Worm (Caenorhabditis elegans) whole organism, L1 larva: ENCODE results near the gene mrpl-2.

Source experiments
- F16B12.6 ChIP-seq: fragments of 150-350 bp; optimal IDR thresholded peaks from 2 replicates; lab custom pipeline; 2014; ENCODE audit warnings: missing biosample characterization, missing genetic modification characterization
- blmp-1 ChIP-seq: fragments of 150-350 bp; optimal IDR thresholded peaks from 2 replicates; lab custom pipeline; 2014; ENCODE audit warnings: missing biosample characterization, missing genetic modification characterization
- ceh-63 ChIP-seq: fragments of 200-800 bp; sonication (Bioruptor generic); optimal IDR thresholded peaks from 2 replicates; lab custom pipeline; 2018; ENCODE audit warnings: mild to moderate bottlenecking, missing genetic modification characterization, missing compliant biosample characterization
- ceh-82 ChIP-seq, 3 experiments: fragments of 150-350 bp in 1 of 3; sonication (generic microtip) in 2 of 3; optimal IDR thresholded peaks; 2 replicates each; lab custom pipeline; 2014 to 2017; ENCODE audit warnings: missing biosample characterization in 3 of 3, missing genetic modification characterization in 3 of 3
- ceh-88 ChIP-seq: fragments of 200-800 bp; sonication (Bioruptor generic); IDR thresholded peaks from 2 replicates; pipeline ENCODE4 v1.3.6; 2022; ENCODE audit warnings: missing genetic modification characterization, missing compliant biosample characterization
- ceh-90 ChIP-seq: sonication (generic microtip); optimal IDR thresholded peaks from 2 replicates; lab custom pipeline; 2016; ENCODE audit warnings: missing genetic modification characterization, missing compliant biosample characterization
- dpl-1 ChIP-seq, 3 experiments: fragments of 150-350 bp in 2 of 3; sonication (generic microtip) in 1 of 3; optimal IDR thresholded peaks; 2 replicates each; lab custom pipeline; 2014 to 2017; ENCODE audit warnings: missing biosample characterization in 3 of 3, missing genetic modification characterization in 3 of 3, missing genetic modification reagents in 3 of 3
- dsc-1 ChIP-seq: sonication (generic microtip); optimal IDR thresholded peaks from 2 replicates; lab custom pipeline; 2016; ENCODE audit warnings: mild to moderate bottlenecking, missing genetic modification characterization, missing compliant biosample characterization
- efl-1 ChIP-seq, 4 experiments: fragments of 150-350 bp; optimal IDR thresholded peaks in 3 of 4; peaks in 1 of 4; 1 replicate in 1 of 4; 2 replicates in 3 of 4; lab custom pipeline; 2014; ENCODE audit warnings: missing biosample characterization in 2 of 4, missing genetic modification characterization in 2 of 4, missing genetic modification reagents in 2 of 4
- egl-27 ChIP-seq, 2 experiments: fragments of 150-350 bp in 1 of 2; sonication (generic microtip); optimal IDR thresholded peaks; 3 replicates each; lab custom pipeline; 2017 to 2018; ENCODE audit warnings: missing biosample characterization in 2 of 2, missing genetic modification characterization in 2 of 2, missing genetic modification reagents in 2 of 2
- elt-2 ChIP-seq: sonication (generic microtip); optimal IDR thresholded peaks from 2 replicates; lab custom pipeline; 2016; ENCODE audit warnings: missing genetic modification characterization, mild to moderate bottlenecking, inconsistent platforms, missing compliant biosample characterization, missing genetic modification reagents
- ets-5 ChIP-seq: fragments of 200-800 bp; sonication (Bioruptor generic); IDR thresholded peaks from 2 replicates; pipeline ENCODE4 v1.3.6; 2022; ENCODE audit warnings: missing genetic modification characterization, missing compliant biosample characterization
- fkh-4 ChIP-seq: sonication (generic microtip); optimal IDR thresholded peaks from 2 replicates; lab custom pipeline; 2016; ENCODE audit warnings: missing compliant biosample characterization, missing genetic modification characterization, borderline replicate concordance
- fos-1 ChIP-seq: fragments of 150-350 bp; optimal IDR thresholded peaks from 2 replicates; lab custom pipeline; 2014; ENCODE audit warnings: missing biosample characterization, missing genetic modification characterization
- grh-1 ChIP-seq: fragments of 200-800 bp; sonication (Bioruptor generic); IDR thresholded peaks from 2 replicates; pipeline ENCODE4 v1.3.6; 2022; ENCODE audit warnings: missing genetic modification reagents, missing genetic modification characterization, missing compliant biosample characterization
- hlh-17 ChIP-seq: fragments of 200-800 bp; sonication (Bioruptor generic); optimal IDR thresholded peaks from 2 replicates; lab custom pipeline; 2018; ENCODE audit warnings: missing genetic modification characterization, mild to moderate bottlenecking, missing compliant biosample characterization, moderate library complexity, borderline replicate concordance
- isw-1 ChIP-seq: fragments of 200-800 bp; sonication (Bioruptor generic); IDR thresholded peaks from 2 replicates; pipeline ENCODE4 v1.3.6; 2022; ENCODE audit warnings: missing genetic modification characterization, missing compliant biosample characterization
- jun-1 ChIP-seq: fragments of 150-350 bp; optimal IDR thresholded peaks from 2 replicates; lab custom pipeline; 2014; ENCODE audit warnings: missing biosample characterization, missing genetic modification reagents, missing genetic modification characterization
- lin-35 ChIP-seq, 2 experiments: fragments of 150-350 bp; optimal IDR thresholded peaks; 2 replicates each; lab custom pipeline; 2014; ENCODE audit warnings: missing biosample characterization in 2 of 2, missing genetic modification characterization in 2 of 2, missing genetic modification reagents in 2 of 2
- lin-39 ChIP-seq: fragments of 150-350 bp; optimal IDR thresholded peaks from 2 replicates; lab custom pipeline; 2014; ENCODE audit warnings: missing biosample characterization, missing genetic modification reagents, missing genetic modification characterization
- lir-3 ChIP-seq: sonication (generic microtip); optimal IDR thresholded peaks from 2 replicates; lab custom pipeline; 2016; ENCODE audit warnings: mild to moderate bottlenecking, missing genetic modification characterization, moderate library complexity, missing compliant biosample characterization; ENCODE audit not compliant: poor library complexity
- lsy-2 ChIP-seq, 2 experiments: fragments of 150-350 bp; optimal IDR thresholded peaks; 2 replicates each; lab custom pipeline; 2014; ENCODE audit warnings: missing biosample characterization in 2 of 2, missing genetic modification characterization in 2 of 2
- mdl-1 ChIP-seq, 2 experiments: fragments of 150-350 bp; optimal IDR thresholded peaks; 2 replicates each; lab custom pipeline; 2014 to 2017; ENCODE audit warnings: missing biosample characterization in 2 of 2, missing genetic modification characterization in 2 of 2, inconsistent platforms in 1 of 2
- mef-2 ChIP-seq: fragments of 150-350 bp; optimal IDR thresholded peaks from 2 replicates; lab custom pipeline; 2014; ENCODE audit warnings: missing biosample characterization, missing genetic modification characterization
- mep-1 ChIP-seq: fragments of 150-350 bp; optimal IDR thresholded peaks from 2 replicates; lab custom pipeline; 2014; ENCODE audit warnings: missing biosample characterization, missing genetic modification characterization
- nhr-20 ChIP-seq: sonication (generic microtip); optimal IDR thresholded peaks from 2 replicates; lab custom pipeline; 2016; ENCODE audit warnings: mild to moderate bottlenecking, missing genetic modification characterization, missing compliant biosample characterization
- nhr-28 ChIP-seq: fragments of 150-350 bp; optimal IDR thresholded peaks from 2 replicates; lab custom pipeline; 2014; ENCODE audit warnings: missing biosample characterization, missing genetic modification characterization
- nhr-77 ChIP-seq: fragments of 150-350 bp; optimal IDR thresholded peaks from 2 replicates; lab custom pipeline; 2014; ENCODE audit warnings: missing biosample characterization, missing genetic modification characterization
- nhr-84 ChIP-seq: sonication (generic microtip); optimal IDR thresholded peaks from 2 replicates; lab custom pipeline; 2017; ENCODE audit warnings: missing biosample characterization, missing genetic modification characterization
- nhr-85 ChIP-seq: sonication (generic microtip); peaks from one replicate; lab custom pipeline; 2016; ENCODE audit warnings: missing genetic modification characterization, inconsistent platforms, missing compliant biosample characterization
- rnt-1 ChIP-seq: sonication (generic microtip); optimal IDR thresholded peaks from 2 replicates; lab custom pipeline; 2016; ENCODE audit warnings: mild to moderate bottlenecking, missing genetic modification characterization, moderate library complexity, missing compliant biosample characterization
- skn-1 ChIP-seq: fragments of 150-350 bp; optimal IDR thresholded peaks from 2 replicates; lab custom pipeline; 2014; ENCODE audit warnings: missing biosample characterization, missing genetic modification characterization
- snpc-4 ChIP-seq: fragments of 150-350 bp; optimal IDR thresholded peaks from 2 replicates; lab custom pipeline; 2014; ENCODE audit warnings: missing biosample characterization, missing genetic modification characterization
- snu-23 ChIP-seq: sonication (generic microtip); optimal IDR thresholded peaks from 2 replicates; lab custom pipeline; 2016; ENCODE audit warnings: missing genetic modification characterization, missing compliant biosample characterization
- sup-37 ChIP-seq: fragments of 200-800 bp; sonication (Bioruptor generic); optimal IDR thresholded peaks from 2 replicates; lab custom pipeline; 2018; ENCODE audit warnings: mild to moderate bottlenecking, missing genetic modification characterization, missing compliant biosample characterization
- tbx-2 ChIP-seq: sonication (generic microtip); optimal IDR thresholded peaks from 2 replicates; lab custom pipeline; 2016; ENCODE audit warnings: missing genetic modification characterization, missing compliant biosample characterization
- unc-130 ChIP-seq: fragments of 150-350 bp; optimal IDR thresholded peaks from 2 replicates; lab custom pipeline; 2017; ENCODE audit warnings: missing biosample characterization, missing genetic modification characterization, inconsistent platforms
- unc-30 ChIP-seq: sonication (generic microtip); optimal IDR thresholded peaks from 2 replicates; lab custom pipeline; 2017; ENCODE audit warnings: missing biosample characterization, missing genetic modification characterization
- unc-62 ChIP-seq: fragments of 150-350 bp; optimal IDR thresholded peaks from 2 replicates; lab custom pipeline; 2014; ENCODE audit warnings: missing biosample characterization, missing genetic modification reagents, missing genetic modification characterization
- zip-4 ChIP-seq: fragments of 200-800 bp; sonication (Bioruptor generic); optimal IDR thresholded peaks from 2 replicates; lab custom pipeline; 2018; ENCODE audit warnings: mild to moderate bottlenecking, missing genetic modification characterization, moderate library complexity, missing compliant biosample characterization

Gene mrpl-2

DNA sequence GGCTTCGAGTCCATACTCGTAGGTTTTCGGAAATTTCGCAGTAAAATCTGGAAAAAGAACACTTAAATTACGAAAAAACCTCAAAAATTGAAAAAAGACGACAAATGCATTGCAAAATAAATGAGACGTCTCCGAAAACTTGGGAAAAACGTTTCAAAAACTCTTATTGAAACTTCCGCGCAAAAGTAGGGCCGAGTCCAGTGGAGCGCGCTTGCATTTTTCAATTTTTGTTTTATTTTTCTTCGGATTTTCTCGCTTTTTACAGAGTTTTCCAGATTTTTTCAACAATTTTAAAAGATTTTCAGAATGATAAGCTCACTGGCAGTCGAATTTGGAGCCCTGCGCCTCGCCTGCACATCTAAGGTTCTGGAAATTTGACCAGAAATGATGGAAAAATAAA lies at the start of gene mrpl-2:
Gene mrpl-2 (plus strand): TSS at position 307 of the 400 bp plus-strand sequence.
- TF ChIP-seq skn-1 (tag; lab: Kevin White, UChicago) (peak; percentile 40), fos-1 (tag; lab: Kevin White, UChicago) (no peak), lin-39 (no peak), ceh-90 (no peak), grh-1 (GFP tag; lab: Robert Waterston, UW) (no peak), lin-35 (GFP tag; optimal IDR thresholded peaks at IDR 0.05; lab: Kevin White, UChicago) (peak; percentile 80 to 92), lsy-2 (tag; optimal IDR thresholded peaks at IDR 0.05; lab: Kevin White, UChicago) (peak in 1 of 2 experiments; percentile 60), dsc-1 (tag; lab: Kevin White, UChicago) (peak; percentile 4), unc-30 (tag; lab: Kevin White, UChicago) (no peak), ceh-82 (tag; optimal IDR thresholded peaks at IDR 0.05; lab: Kevin White, UChicago) (peak in 1 of 3 experiments; percentile 15), dpl-1 (GFP tag; optimal IDR thresholded peaks at IDR 0.05; lab: Kevin White, UChicago) (peak; percentile 82 to 90 (median 86)), efl-1 (optimal IDR thresholded peaks at IDR 0.05; lab: Kevin White, UChicago) (peak; percentile 57 to 87), efl-1 (GFP tag; optimal IDR thresholded peaks at IDR 0.05 in 1 of 2; lab: Kevin White, UChicago) (peak; percentile 91 to 99), nhr-84 (tag; lab: Kevin White, UChicago) (no peak)

- no peak for TF ChIP-seq efl-1 (optimal IDR thresholded peaks at IDR 0.05; lab: Kevin White, UChicago)
- TF ChIP-seq efl-1 (GFP tag; optimal IDR thresholded peaks at IDR 0.05 in 1 of 2; lab: Kevin White, UChicago) = peak in 1 of 2 experiments; percentile 24
- no peak for TF ChIP-seq unc-30 (tag; lab: Kevin White, UChicago)
- peak; percentile 61 for TF ChIP-seq dsc-1 (tag; lab: Kevin White, UChicago)
- TF ChIP-seq, all 84 proteins: peak for 2
Measured at ce11 chrIV:728095-728494, 44.9 kb upstream of the mrpl-2 start, which contains the start of gene Y55F3C.9. Gene Y55F3C.9 (minus strand): TSS chrIV:728195.

- TF ChIP-seq nhr-85 (tag; lab: Kevin White, UChicago) (no peak), egl-27 (tag; optimal IDR thresholded peaks at IDR 0.05; lab: Kevin White, UChicago) (no peak), lin-35 (GFP tag; optimal IDR thresholded peaks at IDR 0.05; lab: Kevin White, UChicago) (no peak), isw-1 (GFP tag; lab: Robert Waterston, UW) (no peak), mdl-1 (tag; optimal IDR thresholded peaks at IDR 0.05; lab: Kevin White, UChicago) (no peak), rnt-1 (tag; lab: Kevin White, UChicago) (no peak), jun-1 (no peak), hlh-17 (GFP tag; lab: Kevin White, UChicago) (no peak), sup-37 (GFP tag; lab: Kevin White, UChicago) (no peak), fkh-4 (tag; lab: Kevin White, UChicago) (no peak), snpc-4 (tag; lab: Kevin White, UChicago) (no peak), ceh-63 (GFP tag; lab: Kevin White, UChicago) (no peak), nhr-77 (tag; lab: Kevin White, UChicago) (no peak)
Measured at ce11 chrIV:730937-731336, 42.1 kb upstream of the mrpl-2 start, which contains the start of gene srt-24. Gene srt-24 (minus strand): TSS chrIV:731037.

DNA sequence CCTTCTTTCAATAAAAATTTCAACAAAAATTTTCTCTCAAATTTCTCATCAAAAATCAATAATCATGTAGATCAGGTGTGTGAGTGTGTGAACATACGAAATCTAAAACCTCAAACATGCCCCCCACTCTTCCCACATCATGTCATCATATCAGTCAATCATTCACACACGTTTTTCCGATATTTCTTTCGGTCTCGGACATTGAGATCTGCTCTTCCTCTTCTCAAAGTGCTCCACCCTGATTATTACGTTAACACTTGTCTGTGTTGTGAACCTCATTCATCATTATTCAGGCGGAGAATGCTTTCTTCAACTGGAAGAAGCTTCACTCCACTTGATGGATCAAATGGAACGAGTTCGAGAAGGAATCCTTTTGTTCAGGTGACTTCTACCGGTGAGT lies 36.6 kb upstream of the mrpl-2 start, which contains the start of gene kvs-5:
Gene kvs-5 (plus strand): TSS at position 301 of the 400 bp plus-strand sequence.
- TF ChIP-seq nhr-85 (tag; lab: Kevin White, UChicago) (peak; percentile 41), nhr-84 (tag; lab: Kevin White, UChicago) (no peak), hlh-17 (GFP tag; lab: Kevin White, UChicago) (no peak)

- TF ChIP-seq fos-1 (tag; lab: Kevin White, UChicago) = no peak
- no peak for TF ChIP-seq elt-2
- TF ChIP-seq unc-130 (tag; lab: Kevin White, UChicago) = no peak
- TF ChIP-seq sup-37 (GFP tag; lab: Kevin White, UChicago) = no peak
- TF ChIP-seq mef-2 (tag; lab: Kevin White, UChicago) = no peak
- TF ChIP-seq efl-1 (optimal IDR thresholded peaks at IDR 0.05; lab: Kevin White, UChicago) = peak; percentile 12 to 26
- no peak for TF ChIP-seq efl-1 (GFP tag; optimal IDR thresholded peaks at IDR 0.05 in 1 of 2; lab: Kevin White, UChicago)
- no peak for TF ChIP-seq unc-30 (tag; lab: Kevin White, UChicago)
- no peak for TF ChIP-seq ets-5 (GFP tag; lab: Robert Waterston, UW)
- TF ChIP-seq dsc-1 (tag; lab: Kevin White, UChicago) = peak; percentile 19
- peak; percentile 29 for TF ChIP-seq nhr-20 (tag; lab: Kevin White, UChicago)
- TF ChIP-seq blmp-1 (tag; lab: Kevin White, UChicago) = no peak
- TF ChIP-seq mep-1 (tag; lab: Kevin White, UChicago) = no peak
- no peak for TF ChIP-seq jun-1
- peak; percentile 47 for TF ChIP-seq tbx-2
- no peak for TF ChIP-seq F16B12.6 (tag; lab: Kevin White, UChicago)
- TF ChIP-seq dpl-1 (GFP tag; optimal IDR thresholded peaks at IDR 0.05; lab: Kevin White, UChicago) = no peak
- TF ChIP-seq nhr-28 (tag; lab: Kevin White, UChicago) = no peak
- no peak for TF ChIP-seq mdl-1 (tag; optimal IDR thresholded peaks at IDR 0.05; lab: Kevin White, UChicago)
- no peak for TF ChIP-seq lir-3 (tag; lab: Kevin White, UChicago)
- no peak for TF ChIP-seq zip-4 (GFP tag; lab: Kevin White, UChicago)
- no peak for TF ChIP-seq ceh-63 (GFP tag; lab: Kevin White, UChicago)
- TF ChIP-seq unc-62 (GFP tag; lab: Kevin White, UChicago) = no peak
- no peak for TF ChIP-seq fkh-4 (tag; lab: Kevin White, UChicago)
- no peak for TF ChIP-seq ceh-88
- TF ChIP-seq snu-23 (GFP tag; lab: Kevin White, UChicago) = peak; percentile 32
Measured at ce11 chrIV:740674-741073, 32.4 kb upstream of the mrpl-2 start.
